Fruit fly (Drosophila melanogaster) whole organism: ENCODE measurements around the gene Msp300.

Experiments used
- CG8478 ChIP-seq: fragments of >200 bp; optimal IDR thresholded peaks from 2 replicates; lab custom pipeline; 2018; ENCODE audit warnings: inconsistent platforms
- EcR ChIP-seq, 2 experiments: fragments of >200 bp; optimal IDR thresholded peaks; 2 replicates each; lab custom pipeline; 2017; ENCODE audit warnings: missing biosample characterization in 2 of 2, missing genetic modification characterization in 2 of 2, missing genetic modification reagents in 2 of 2
- psq ChIP-seq: fragments of >200 bp; optimal IDR thresholded peaks from 2 replicates; lab custom pipeline; 2017
- usp ChIP-seq: fragments of >200 bp; optimal IDR thresholded peaks from 2 replicates; lab custom pipeline; 2017; ENCODE audit warnings: missing biosample characterization, missing genetic modification characterization, mixed read lengths

DNA sequence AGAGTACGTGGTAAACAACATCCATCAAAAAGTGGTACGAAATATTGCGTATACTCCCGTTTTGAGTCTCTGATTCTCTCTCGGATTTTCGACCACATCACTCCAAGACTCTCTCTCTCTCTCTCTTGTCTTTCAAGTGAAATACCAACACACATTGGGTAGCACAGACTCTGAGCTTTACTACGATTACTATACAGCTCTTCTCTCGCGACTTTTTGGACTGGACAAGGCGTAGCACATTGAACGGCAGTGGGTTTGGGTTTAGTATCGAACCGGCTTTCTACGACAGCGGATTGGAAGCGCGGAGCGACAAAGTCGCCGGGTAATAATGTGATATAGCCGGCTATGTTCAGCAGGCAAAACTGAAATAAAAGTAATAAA lies 7.6 kb downstream of the Msp300 start:
- TF ChIP-seq usp (GFP tag; lab: Kevin White, UChicago), result no peak
- TF ChIP-seq EcR (GFP tag; optimal IDR thresholded peaks at IDR 0.05; lab: Kevin White, UChicago), result no peak
- TF ChIP-seq psq (lab: Kevin White, UChicago), result no peak
- TF ChIP-seq CG8478 (lab: Kevin White, UChicago), result no peak
